Fruit fly (Drosophila melanogaster) whole organism: ENCODE data around the gene Argk1.

ENCODE experiments used
- Dll ChIP-seq: fragments of >200 bp; optimal IDR thresholded peaks from 2 replicates; lab custom pipeline; 2017
- pan ChIP-seq: fragments of >200 bp; optimal IDR thresholded peaks from 2 replicates; lab custom pipeline; 2017
- usp ChIP-seq: fragments of >200 bp; optimal IDR thresholded peaks from 2 replicates; lab custom pipeline; 2017; ENCODE audit warnings: missing biosample characterization, missing genetic modification characterization, mixed read lengths

- TF ChIP-seq pan (lab: Kevin White, UChicago), result no peak
- no peak for TF ChIP-seq Dll (lab: Kevin White, UChicago)
- no peak for TF ChIP-seq usp (GFP tag; lab: Kevin White, UChicago)
Observed at dm6 chr3L:9002527-9002926, 63.3 kb downstream of the Argk1 start.
